Fruit fly (Drosophila melanogaster) whole organism: ENCODE results near the gene Acyp2.

Source experiments
- CG8478 ChIP-seq: fragments of >200 bp; optimal IDR thresholded peaks from 2 replicates; lab custom pipeline; 2018; ENCODE audit warnings: inconsistent platforms
- pan ChIP-seq: fragments of >200 bp; optimal IDR thresholded peaks from 2 replicates; lab custom pipeline; 2017
- psq ChIP-seq: fragments of >200 bp; optimal IDR thresholded peaks from 2 replicates; lab custom pipeline; 2017
- usp ChIP-seq: fragments of >200 bp; optimal IDR thresholded peaks from 2 replicates; lab custom pipeline; 2017; ENCODE audit warnings: missing biosample characterization, missing genetic modification characterization, mixed read lengths

- no peak for TF ChIP-seq CG8478
- no peak for TF ChIP-seq pan (lab: Kevin White, UChicago)
- TF ChIP-seq usp (GFP tag; lab: Kevin White, UChicago) = no peak
- no peak for TF ChIP-seq psq
Measured at dm6 chr3R:15834375-15835031, 42.0 kb downstream of the Acyp2 start, which contains the start of the genes CG43317 and Arpc3A.
